Worm (Caenorhabditis elegans): ENCODE results near the gene Y53F4B.27.

Gene Y53F4B.27

DNA sequence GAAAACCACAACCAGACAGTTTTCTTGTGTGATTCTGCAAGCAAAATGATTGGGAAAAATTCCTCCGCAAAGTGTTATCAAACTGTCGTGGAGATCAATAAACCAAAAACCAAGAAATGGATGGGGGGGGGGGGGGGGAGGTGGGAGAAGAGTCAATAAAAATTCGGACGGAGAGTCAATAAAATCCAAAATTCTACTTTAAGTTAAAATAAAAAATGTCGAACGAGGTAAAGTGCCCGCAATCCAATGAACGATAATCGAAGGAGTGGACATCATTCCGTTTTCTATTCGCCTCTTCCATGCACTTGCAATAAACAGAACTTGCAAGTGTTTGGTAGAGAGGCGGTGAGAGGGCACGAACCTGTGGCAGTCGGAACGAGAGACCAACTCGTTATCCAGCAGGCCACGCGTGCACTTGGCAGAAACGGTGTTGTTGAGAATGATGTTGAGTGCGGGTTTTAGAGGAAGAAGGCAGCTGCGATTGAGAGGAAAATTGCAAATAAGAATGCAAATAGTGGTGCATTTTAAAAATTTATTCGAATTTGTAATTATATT lies 20.1 kb downstream of the Y53F4B.27 start, which contains the start of gene gst-27 (continued):
- TF ChIP-seq egl-27 (tag; optimal IDR thresholded peaks at IDR 0.05) = no peak
- peak; percentile 80 for TF ChIP-seq daf-19 (GFP tag; conservative IDR thresholded peaks at IDR 0.05)
- no peak for TF ChIP-seq tag-97 (GFP tag; IDR thresholded peaks at IDR 0.05)
- TF ChIP-seq ztf-11 (tag; optimal IDR thresholded peaks at IDR 0.05) = peak; percentile 27
- TF ChIP-seq dve-1 (tag; optimal IDR thresholded peaks at IDR 0.05; ENCODE audit: insufficient read depth) = peak; percentile 91
- TF ChIP-seq Y48G9A.11 (GFP tag; IDR thresholded peaks at IDR 0.05) = peak; percentile 80
- TF ChIP-seq lin-29 (GFP tag; IDR thresholded peaks at IDR 0.05) = peak; percentile 62; the same call in 1 of the 2 replicates
- peak; percentile 77 for TF ChIP-seq zip-2 (tag; optimal IDR thresholded peaks at IDR 0.05)
- peak; percentile 22 for TF ChIP-seq pqm-1 (tag; optimal IDR thresholded peaks at IDR 0.05)
- TF ChIP-seq nhr-41 (GFP tag; IDR thresholded peaks at IDR 0.05) = peak; percentile 78
- peak; percentile 50 for TF ChIP-seq nhr-111 (GFP tag; optimal IDR thresholded peaks at IDR 0.05)
- peak; percentile 70 for TF ChIP-seq nhr-28 (tag; optimal IDR thresholded peaks at IDR 0.05)
- TF ChIP-seq nhr-6 (tag; optimal IDR thresholded peaks at IDR 0.05) = peak; percentile 40
- peak; percentile 87; the same call in 1 of the 2 replicates for TF ChIP-seq Y105C5A.15 (GFP tag; IDR thresholded peaks at IDR 0.05)
- TF ChIP-seq lsy-2 (tag; optimal IDR thresholded peaks at IDR 0.05) = no peak
- TF ChIP-seq zfp-2 (tag; optimal IDR thresholded peaks at IDR 0.05) = peak; percentile 46
- TF ChIP-seq zfp-3 (GFP tag; conservative IDR thresholded peaks at IDR 0.05) = peak; percentile 41; the same call in 1 of the 2 replicates
- peak; percentile 83 for TF ChIP-seq lin-1 (GFP tag; IDR thresholded peaks at IDR 0.05)
- TF ChIP-seq unc-62 (GFP tag; optimal IDR thresholded peaks at IDR 0.05 in 1 of 2) = peak in 1 of 2 experiments; percentile 100
- TF ChIP-seq unc-62 (tag; optimal IDR thresholded peaks at IDR 0.05) = no peak
- TF ChIP-seq zag-1 (tag; optimal IDR thresholded peaks at IDR 0.05) = no peak
- TF ChIP-seq spr-3 (GFP tag; optimal IDR thresholded peaks at IDR 0.05) = peak; percentile 80
- TF ChIP-seq mdl-1 (tag; optimal IDR thresholded peaks at IDR 0.05) = peak in 1 of 2 experiments; percentile 43
- no peak for TF ChIP-seq ceh-82 (tag; optimal IDR thresholded peaks at IDR 0.05)
- TF ChIP-seq mxl-3 (GFP tag; optimal IDR thresholded peaks at IDR 0.05) = peak; percentile 81
- TF ChIP-seq lin-13 (GFP tag; optimal IDR thresholded peaks at IDR 0.05) = peak; percentile 88
- TF ChIP-seq vab-7 (GFP tag; IDR thresholded peaks at IDR 0.05) = peak; percentile 95
- peak; percentile 89 for TF ChIP-seq sdz-12 (GFP tag; optimal IDR thresholded peaks at IDR 0.05)
- TF ChIP-seq lin-38 (GFP tag; IDR thresholded peaks at IDR 0.05) = peak; percentile 82
- peak; percentile 83; the same call in 1 of the 2 replicates for TF ChIP-seq Y75B8A.6 (GFP tag; IDR thresholded peaks at IDR 0.05)
- TF ChIP-seq D1046.2 (GFP tag; IDR thresholded peaks at IDR 0.05) = 0 out of 2 replicates have a peak, but pooled peaks have one; percentile 45
- peak; percentile 90 for TF ChIP-seq gei-8 (GFP tag; optimal IDR thresholded peaks at IDR 0.05)
- TF ChIP-seq F44E2.7 (GFP tag; IDR thresholded peaks at IDR 0.05) = peak; percentile 60; the same call in 1 of the 2 replicates
- no peak for TF ChIP-seq unc-39 (tag; optimal IDR thresholded peaks at IDR 0.05)
- TF ChIP-seq php-3 (GFP tag; IDR thresholded peaks at IDR 0.05) = peak; percentile 74
- peak; percentile 76 for TF ChIP-seq hlh-30 (tag; optimal IDR thresholded peaks at IDR 0.05; ENCODE audit: insufficient read depth)
- peak; percentile 62 for TF ChIP-seq F10B5.3 (tag; optimal IDR thresholded peaks at IDR 0.05)
- TF ChIP-seq arid-1 (GFP tag; conservative IDR thresholded peaks at IDR 0.05) = peak; percentile 71
- TF ChIP-seq nhr-25 (tag; optimal IDR thresholded peaks at IDR 0.05; ENCODE audit: borderline replicate concordance, insufficient read depth) = peak; percentile 43
- TF ChIP-seq nhr-11 (tag; optimal IDR thresholded peaks at IDR 0.05) = peak; percentile 64
- peak; percentile 78 for TF ChIP-seq spr-1 (tag; optimal IDR thresholded peaks at IDR 0.05)
- TF ChIP-seq ctbp-1 (GFP tag; IDR thresholded peaks at IDR 0.05) = peak; percentile 85
- 0 out of 2 replicates have a peak, but pooled peaks have one; percentile 42 for TF ChIP-seq mxl-2 (GFP tag; conservative IDR thresholded peaks at IDR 0.05)
- TF ChIP-seq hmg-1.1 (GFP tag; IDR thresholded peaks at IDR 0.05) = peak; percentile 90
- TF ChIP-seq ceh-44 (GFP tag; IDR thresholded peaks at IDR 0.05) = peak; percentile 60; the same call in 1 of the 2 replicates
- peak; percentile 73 for TF ChIP-seq F37D6.2 (tag; optimal IDR thresholded peaks at IDR 0.05)
- TF ChIP-seq rbr-2 (tag; optimal IDR thresholded peaks at IDR 0.05) = peak; percentile 77
- TF ChIP-seq ceh-28 (tag; optimal IDR thresholded peaks at IDR 0.05) = no peak
- TF ChIP-seq madf-9 (GFP tag; conservative IDR thresholded peaks at IDR 0.05) = peak; percentile 72
- peak; percentile 81 for TF ChIP-seq lir-3 (tag; optimal IDR thresholded peaks at IDR 0.05)

All from whole organism, L4 larva.